Worm (Caenorhabditis elegans) whole organism, L2 larva: ENCODE data around the gene ech-4.

Experiments used
- F13H6.1 ChIP-seq: sonication (generic microtip); optimal IDR thresholded peaks from 2 replicates; lab custom pipeline; 2016; ENCODE audit warnings: missing genetic modification characterization, missing compliant biosample characterization
- alr-1 ChIP-seq: fragments of 150-350 bp; optimal IDR thresholded peaks from 2 replicates; lab custom pipeline; 2014; ENCODE audit warnings: missing biosample characterization, missing genetic modification characterization
- ceh-82 ChIP-seq: fragments of 150-350 bp; optimal IDR thresholded peaks from 2 replicates; lab custom pipeline; 2014; ENCODE audit warnings: missing biosample characterization, missing genetic modification characterization
- egl-27 ChIP-seq: sonication (generic microtip); optimal IDR thresholded peaks from 3 replicates; lab custom pipeline; 2017; ENCODE audit warnings: missing biosample characterization, missing genetic modification reagents, missing genetic modification characterization
- elt-3 ChIP-seq: sonication (generic microtip); optimal IDR thresholded peaks from 2 replicates; lab custom pipeline; 2017; ENCODE audit warnings: missing biosample characterization, missing genetic modification characterization
- fos-1 ChIP-seq: fragments of 150-350 bp; optimal IDR thresholded peaks from 2 replicates; lab custom pipeline; 2014; ENCODE audit warnings: missing biosample characterization, missing genetic modification characterization
- nhr-11 ChIP-seq: fragments of 150-350 bp; optimal IDR thresholded peaks from 2 replicates; lab custom pipeline; 2014; ENCODE audit warnings: missing biosample characterization, missing genetic modification characterization
- unc-62 ChIP-seq: fragments of 150-350 bp; optimal IDR thresholded peaks from 2 replicates; lab custom pipeline; 2014; ENCODE audit warnings: missing biosample characterization, missing genetic modification reagents, missing genetic modification characterization
- ztf-11 ChIP-seq: sonication (generic microtip); optimal IDR thresholded peaks from 2 replicates; lab custom pipeline; 2017; ENCODE audit warnings: missing biosample characterization, missing genetic modification characterization

ce11 chrII:10862749-10863656 is 42.2 kb downstream of the ech-4 start:
- TF ChIP-seq unc-62 (no peak), ztf-11 (no peak), elt-3 (tag; lab: Kevin White, UChicago) (no peak), nhr-11 (no peak), egl-27 (tag; lab: Kevin White, UChicago) (no peak), ceh-82 (no peak), fos-1 (no peak), alr-1 (tag; lab: Kevin White, UChicago) (no peak), F13H6.1 (tag; lab: Kevin White, UChicago) (no peak)
